Fruit fly (Drosophila melanogaster) whole organism, prepupa: ENCODE measurements around the gene CG12947.
A peak's percentile ranks its signal among the peaks of the same experiment; 100 is the strongest.

Experiments
- Blimp-1 ChIP-seq: fragments of 200-800 bp; sonication (Bioruptor generic); optimal IDR thresholded peaks from 3 replicates; lab custom pipeline; 2017; ENCODE audit warnings: missing biosample characterization, missing genetic modification characterization, mild to moderate bottlenecking, moderate library complexity, missing genetic modification reagents
- CG10631 ChIP-seq: fragments of 200-800 bp; sonication (Bioruptor generic); optimal IDR thresholded peaks from 2 replicates; lab custom pipeline; 2016; ENCODE audit warnings: missing biosample characterization, missing genetic modification characterization
- CG11294 ChIP-seq: fragments of 200-800 bp; sonication (Bioruptor generic); IDR thresholded peaks from 2 replicates; pipeline ENCODE4 v1.3.6; 2022; ENCODE audit warnings: missing biosample characterization, missing genetic modification characterization
- CG11762 ChIP-seq: fragments of 200-800 bp; sonication (Bioruptor generic); optimal IDR thresholded peaks from 3 replicates; lab custom pipeline; 2016; ENCODE audit warnings: missing biosample characterization, missing genetic modification characterization; ENCODE audit not compliant: insufficient read depth
- CG11902 ChIP-seq: fragments of 200-800 bp; sonication (Bioruptor generic); optimal IDR thresholded peaks from 3 replicates; lab custom pipeline; 2016; ENCODE audit warnings: missing biosample characterization, missing genetic modification characterization
- CG15336 ChIP-seq: fragments of 200-800 bp; sonication (Bioruptor generic); IDR thresholded peaks from 2 replicates; pipeline ENCODE4 v1.3.6; 2022; ENCODE audit warnings: missing biosample characterization, missing genetic modification characterization
- CG31627 ChIP-seq: fragments of 200-800 bp; sonication (Bioruptor generic); optimal IDR thresholded peaks from 3 replicates; lab custom pipeline; 2016; ENCODE audit warnings: missing biosample characterization, missing genetic modification characterization
- CG32006 ChIP-seq: fragments of 200-800 bp; sonication (Bioruptor generic); optimal IDR thresholded peaks from 3 replicates; lab custom pipeline; 2017; ENCODE audit warnings: missing biosample characterization, mild to moderate bottlenecking, missing genetic modification characterization
- CG34406 ChIP-seq: fragments of 200-800 bp; sonication (Bioruptor generic); optimal IDR thresholded peaks from 3 replicates; lab custom pipeline; 2016; ENCODE audit warnings: missing biosample characterization, missing genetic modification characterization
- CG3919 ChIP-seq: fragments of 200-800 bp; sonication (Bioruptor generic); optimal IDR thresholded peaks from 3 replicates; lab custom pipeline; 2016; ENCODE audit warnings: missing biosample characterization, missing genetic modification characterization
- CG4318 ChIP-seq: fragments of 200-800 bp; sonication (Bioruptor generic); optimal IDR thresholded peaks from 3 replicates; lab custom pipeline; 2017; ENCODE audit warnings: missing biosample characterization, mild to moderate bottlenecking, missing genetic modification characterization
- CG6163 ChIP-seq: fragments of 200-800 bp; sonication (Bioruptor generic); IDR thresholded peaks from 3 replicates; pipeline ENCODE4 v1.3.6; 2022; ENCODE audit warnings: missing biosample characterization, missing genetic modification characterization
- CG6276 ChIP-seq: fragments of 200-800 bp; sonication (Bioruptor generic); optimal IDR thresholded peaks from 2 replicates; lab custom pipeline; 2017; ENCODE audit warnings: missing biosample characterization, mild to moderate bottlenecking, missing genetic modification characterization
- CG6808 ChIP-seq: fragments of 200-800 bp; sonication (Bioruptor generic); optimal IDR thresholded peaks from 3 replicates; lab custom pipeline; 2017; ENCODE audit warnings: missing biosample characterization, missing genetic modification characterization, mild to moderate bottlenecking, moderate library complexity, missing genetic modification reagents
- CG8119 ChIP-seq: fragments of 200-800 bp; sonication (Bioruptor generic); IDR thresholded peaks from 3 replicates; pipeline ENCODE4 v1.3.6; 2022; ENCODE audit warnings: missing biosample characterization, missing genetic modification characterization
- CG8632 ChIP-seq: fragments of 200-800 bp; sonication (Bioruptor generic); optimal IDR thresholded peaks from 3 replicates; lab custom pipeline; 2016; ENCODE audit warnings: missing biosample characterization, missing genetic modification characterization
- CG9139 ChIP-seq: fragments of 200-800 bp; sonication (Bioruptor generic); optimal IDR thresholded peaks from 3 replicates; lab custom pipeline; 2017; ENCODE audit warnings: missing biosample characterization, mild to moderate bottlenecking, missing genetic modification characterization
- Eip78C ChIP-seq: fragments of 200-800 bp; sonication (Bioruptor generic); peaks from one replicate; lab custom pipeline; 2016; ENCODE audit warnings: missing biosample characterization, missing genetic modification characterization
- Eip93F ChIP-seq: fragments of 200-800 bp; sonication (Bioruptor generic); optimal IDR thresholded peaks from 2 replicates; lab custom pipeline; 2016; ENCODE audit warnings: missing biosample characterization, mild to moderate bottlenecking, missing genetic modification characterization
- Ets21C ChIP-seq: fragments of 200-800 bp; sonication (Bioruptor generic); optimal IDR thresholded peaks from 3 replicates; lab custom pipeline; 2016; ENCODE audit warnings: missing biosample characterization, missing genetic modification characterization
- Ets96B ChIP-seq: fragments of 200-800 bp; optimal IDR thresholded peaks from 2 replicates; lab custom pipeline; 2019; ENCODE audit warnings: missing biosample characterization, mild to moderate bottlenecking, missing genetic modification characterization, moderate library complexity
- Hr38 ChIP-seq: sonication (Bioruptor generic); optimal IDR thresholded peaks from 2 replicates; lab custom pipeline; 2016; ENCODE audit warnings: missing biosample characterization, missing genetic modification characterization
- Hr4 ChIP-seq: fragments of 200-800 bp; sonication (Bioruptor generic); optimal IDR thresholded peaks from 3 replicates; lab custom pipeline; 2016; ENCODE audit warnings: missing biosample characterization, missing genetic modification characterization
- Met ChIP-seq: fragments of 200-800 bp; sonication (Bioruptor generic); optimal IDR thresholded peaks from 3 replicates; lab custom pipeline; 2016; ENCODE audit warnings: missing biosample characterization, missing genetic modification characterization
- OdsH ChIP-seq: fragments of 200-800 bp; sonication (Bioruptor generic); optimal IDR thresholded peaks from 3 replicates; lab custom pipeline; 2016; ENCODE audit warnings: missing biosample characterization, missing genetic modification characterization
- Sox102F ChIP-seq: fragments of 200-800 bp; sonication (Bioruptor generic); optimal IDR thresholded peaks from 2 replicates; lab custom pipeline; 2016; ENCODE audit warnings: missing biosample characterization, mild to moderate bottlenecking, missing genetic modification characterization
- Sox14 ChIP-seq: fragments of 200-800 bp; sonication (Bioruptor generic); optimal IDR thresholded peaks from 3 replicates; lab custom pipeline; 2016; ENCODE audit warnings: missing biosample characterization, missing genetic modification characterization
- Sox15 ChIP-seq: fragments of 200-800 bp; sonication (Bioruptor generic); optimal IDR thresholded peaks from 3 replicates; lab custom pipeline; 2016; ENCODE audit warnings: missing biosample characterization, missing genetic modification characterization
- achi ChIP-seq: fragments of 200-800 bp; sonication (Bioruptor generic); optimal IDR thresholded peaks from 3 replicates; lab custom pipeline; 2016; ENCODE audit warnings: missing biosample characterization, missing genetic modification characterization
- cyc ChIP-seq: fragments of 200-800 bp; sonication (Bioruptor generic); optimal IDR thresholded peaks from 3 replicates; lab custom pipeline; 2016; ENCODE audit warnings: missing biosample characterization, missing genetic modification characterization
- dsx ChIP-seq: fragments of 200-800 bp; optimal IDR thresholded peaks from 3 replicates; lab custom pipeline; 2019; ENCODE audit warnings: missing biosample characterization, mild to moderate bottlenecking, missing genetic modification characterization, moderate library complexity; ENCODE audit not compliant: poor library complexity, severe bottlenecking
- eg ChIP-seq: fragments of 200-800 bp; sonication (Bioruptor generic); IDR thresholded peaks from 3 replicates; pipeline ENCODE4 v1.3.6; 2022; ENCODE audit warnings: missing biosample characterization, missing genetic modification characterization
- fd85E ChIP-seq: fragments of 200-800 bp; sonication (Bioruptor generic); optimal IDR thresholded peaks from 3 replicates; lab custom pipeline; 2016; ENCODE audit warnings: missing biosample characterization, missing genetic modification characterization
- fkh ChIP-seq: fragments of 200-800 bp; sonication (Bioruptor generic); optimal IDR thresholded peaks from 3 replicates; lab custom pipeline; 2017; ENCODE audit warnings: missing biosample characterization, mild to moderate bottlenecking, missing genetic modification characterization, moderate library complexity
- net ChIP-seq: fragments of 200-800 bp; sonication (Bioruptor generic); optimal IDR thresholded peaks from 3 replicates; lab custom pipeline; 2016; ENCODE audit warnings: missing biosample characterization, missing genetic modification characterization
- pdm3 ChIP-seq: fragments of 200-800 bp; sonication (Bioruptor generic); optimal IDR thresholded peaks from 3 replicates; lab custom pipeline; 2016; ENCODE audit warnings: missing biosample characterization, missing genetic modification characterization
- spab ChIP-seq: fragments of 200-800 bp; sonication (Bioruptor generic); optimal IDR thresholded peaks from 2 replicates; lab custom pipeline; 2017; ENCODE audit warnings: missing biosample characterization, mild to moderate bottlenecking, missing genetic modification characterization, missing genetic modification reagents
- ss ChIP-seq, 2 experiments: fragments of 200-800 bp; sonication (Bioruptor generic); optimal IDR thresholded peaks; 2 replicates in 1 of 2; 3 replicates in 1 of 2; lab custom pipeline; 2017 to 2018; ENCODE audit warnings: mild to moderate bottlenecking in 2 of 2, missing biosample characterization in 2 of 2, missing genetic modification characterization in 2 of 2, moderate library complexity in 1 of 2
- svp ChIP-seq: fragments of 200-800 bp; sonication (Bioruptor generic); peaks from one replicate; lab custom pipeline; 2016; ENCODE audit warnings: missing biosample characterization, missing genetic modification characterization
- topi ChIP-seq: fragments of 200-800 bp; sonication (Bioruptor generic); optimal IDR thresholded peaks from 3 replicates; lab custom pipeline; 2016; ENCODE audit warnings: missing biosample characterization, missing genetic modification characterization
- vri ChIP-seq: fragments of 200-800 bp; sonication (Bioruptor generic); optimal IDR thresholded peaks from 3 replicates; lab custom pipeline; 2016; ENCODE audit warnings: missing biosample characterization, mild to moderate bottlenecking, missing genetic modification characterization

Gene CG12947

DNA sequence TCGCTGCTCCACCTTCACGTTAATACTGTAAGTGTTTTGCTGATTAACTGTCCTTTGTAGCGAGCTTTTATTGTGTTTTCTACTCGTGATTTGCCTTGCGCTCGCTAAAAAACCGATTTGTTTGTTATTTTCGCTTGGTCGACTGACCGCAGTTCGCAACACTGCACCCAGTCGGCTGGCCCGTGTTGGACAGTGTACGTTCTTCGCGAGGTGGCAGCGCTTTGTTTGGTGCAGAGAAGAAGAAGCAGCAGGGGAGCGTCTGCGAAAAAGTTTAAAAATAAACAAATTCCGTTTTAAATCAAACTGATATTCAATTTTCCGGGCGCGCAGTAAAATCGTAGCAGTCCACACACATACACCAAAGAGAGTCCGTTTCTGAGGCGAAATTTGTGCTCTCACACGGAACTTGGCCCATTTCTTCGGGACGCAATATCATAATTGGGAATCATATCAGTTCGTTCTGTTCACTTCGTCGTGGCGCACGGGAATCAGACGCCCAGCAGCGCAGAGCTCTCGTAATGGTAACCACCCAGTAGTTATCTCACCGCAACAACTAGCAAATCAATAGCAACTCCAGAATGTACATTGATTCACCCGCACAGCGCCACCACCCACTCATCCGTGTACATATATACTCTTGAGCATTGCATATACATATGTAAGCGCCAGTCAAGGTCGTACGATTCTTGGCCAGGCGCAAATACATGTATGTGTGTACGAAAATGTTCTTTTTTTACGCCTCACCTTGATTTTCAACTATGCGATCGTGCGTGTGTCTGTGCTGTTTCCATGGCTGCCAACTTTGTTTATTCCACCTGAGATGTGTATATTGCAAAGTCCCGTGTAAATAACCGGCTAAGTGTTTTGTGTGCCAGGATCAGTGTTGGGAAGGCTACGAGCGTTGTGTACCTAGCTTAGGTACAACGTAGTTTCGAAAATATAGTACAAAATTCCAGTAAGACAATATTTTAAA is 12.0 kb upstream of the CG12947 start, which contains the start of gene Naa80 (continued):
- TF ChIP-seq CG6276 (GFP tag; lab: Kevin White, UChicago): no peak
- TF ChIP-seq Hr4 (GFP tag; lab: Kevin White, UChicago): no peak
- TF ChIP-seq Blimp-1 (GFP tag; lab: Kevin White, UChicago): no peak
- TF ChIP-seq Sox102F (GFP tag; lab: Kevin White, UChicago): no peak
- TF ChIP-seq svp: no peak
- TF ChIP-seq CG10631: peak; percentile 75
- TF ChIP-seq CG11294 (GFP tag; lab: Robert Waterston, UW): no peak
- TF ChIP-seq Ets96B (tag; lab: Kevin White, UChicago): no peak
- TF ChIP-seq cyc (GFP tag; lab: Kevin White, UChicago): peak; percentile 73
- TF ChIP-seq CG3919 (GFP tag; lab: Kevin White, UChicago): peak; percentile 71
- peak; percentile 28 for TF ChIP-seq spab (GFP tag; lab: Kevin White, UChicago)
- TF ChIP-seq CG11762 (GFP tag; lab: Kevin White, UChicago): no peak
- TF ChIP-seq Sox15 (GFP tag; lab: Kevin White, UChicago): peak; percentile 24
- peak; percentile 59 for TF ChIP-seq net (GFP tag; lab: Kevin White, UChicago)
- peak; percentile 42 for TF ChIP-seq OdsH
- TF ChIP-seq dsx (GFP tag; lab: Kevin White, UChicago): peak; percentile 50
- TF ChIP-seq ss (GFP tag; optimal IDR thresholded peaks at IDR 0.05; lab: Kevin White, UChicago): peak; percentile 47 to 65
- no peak for TF ChIP-seq Met (GFP tag; lab: Kevin White, UChicago)
- peak; percentile 32 for TF ChIP-seq CG11902 (GFP tag; lab: Kevin White, UChicago)
- no peak for TF ChIP-seq fd85E
- peak; percentile 59; the same call in 2 of the 3 replicates for TF ChIP-seq CG6163 (GFP tag; lab: Robert Waterston, UW)
- peak; percentile 48 for TF ChIP-seq achi
- TF ChIP-seq Eip93F: no peak
- peak; percentile 57 for TF ChIP-seq CG6808 (GFP tag; lab: Kevin White, UChicago)
- peak; percentile 60 for TF ChIP-seq vri (GFP tag; lab: Kevin White, UChicago)
- peak; percentile 46 for TF ChIP-seq CG8632 (GFP tag; lab: Kevin White, UChicago)
- TF ChIP-seq pdm3 (GFP tag; lab: Kevin White, UChicago): no peak
- TF ChIP-seq CG31627 (GFP tag; lab: Kevin White, UChicago): peak; percentile 79
- TF ChIP-seq Ets21C (GFP tag; lab: Kevin White, UChicago): no peak
- no peak for TF ChIP-seq CG32006 (GFP tag; lab: Kevin White, UChicago)

- TF ChIP-seq CG34406 (GFP tag; lab: Kevin White, UChicago) (no peak), CG9139 (GFP tag; lab: Kevin White, UChicago) (no peak), achi (no peak), CG15336 (GFP tag; lab: Robert Waterston, UW) (no peak), spab (GFP tag; lab: Kevin White, UChicago) (no peak), CG11762 (GFP tag; lab: Kevin White, UChicago) (no peak), CG11294 (GFP tag; lab: Robert Waterston, UW) (no peak), Hr38 (GFP tag; lab: Kevin White, UChicago) (no peak), svp (no peak), Sox14 (GFP tag; lab: Kevin White, UChicago) (no peak), eg (GFP tag; lab: Robert Waterston, UW) (no peak), vri (GFP tag; lab: Kevin White, UChicago) (no peak), CG4318 (GFP tag; lab: Kevin White, UChicago) (no peak), Hr4 (GFP tag; lab: Kevin White, UChicago) (no peak), topi (no peak), CG8119 (GFP tag; lab: Robert Waterston, UW) (no peak), fkh (no peak), OdsH (no peak), Eip78C (no peak)
Observed at dm6 chr3R:9768884-9769283, 11.0 kb upstream of the CG12947 start, which contains the start of gene MED6. MED6 (minus strand) TSS chr3R:9768984.
